Worm (Caenorhabditis elegans): Measurements from ENCODE around the gene W02F12.2.

ce11 chrV:6668741-6669140 lies 28.7 kb downstream of the W02F12.2 start, which contains the start of gene str-180:
- TF ChIP-seq hlh-4 (tag; optimal IDR thresholded peaks at IDR 0.05) = no peak
- TF ChIP-seq alr-1 (tag; optimal IDR thresholded peaks at IDR 0.05; ENCODE audit: borderline replicate concordance) = no peak
- no peak for TF ChIP-seq efl-1 (optimal IDR thresholded peaks at IDR 0.05)
- TF ChIP-seq efl-1 (GFP tag; optimal IDR thresholded peaks at IDR 0.05 in 1 of 2) = no peak
- TF ChIP-seq pax-3 (tag; optimal IDR thresholded peaks at IDR 0.05) = no peak
- TF ChIP-seq nhr-237 (tag; optimal IDR thresholded peaks at IDR 0.05) = no peak
- no peak for TF ChIP-seq grh-1 (GFP tag; IDR thresholded peaks at IDR 0.05)
- TF ChIP-seq elt-3 (tag; optimal IDR thresholded peaks at IDR 0.05) = no peak

Measured in whole organism, L1 larva.